Worm (Caenorhabditis elegans) whole organism, midembryonic: ENCODE measurements around the gene F37C12.14.

Experiments used
- T22C8.4 ChIP-seq: fragments of 200-800 bp; sonication (Bioruptor generic); IDR thresholded peaks from 2 replicates; pipeline ENCODE4 v1.3.6; 2022; ENCODE audit warnings: missing genetic modification characterization, missing compliant biosample characterization
- cog-1 ChIP-seq: sonication (generic microtip); optimal IDR thresholded peaks from 2 replicates; lab custom pipeline; 2016; ENCODE audit warnings: missing genetic modification characterization, missing compliant biosample characterization
- flt-1 ChIP-seq: fragments of 200-800 bp; sonication (Bioruptor generic); IDR thresholded peaks from 2 replicates; pipeline ENCODE4 v1.3.6; 2022; ENCODE audit warnings: missing genetic modification characterization, missing compliant biosample characterization
- klf-2 ChIP-seq: fragments of 200-800 bp; sonication (Bioruptor generic); conservative IDR thresholded peaks from 2 replicates; pipeline ENCODE4 v1.3.6; 2022; ENCODE audit warnings: missing genetic modification reagents, missing genetic modification characterization, missing compliant biosample characterization
- med-1 ChIP-seq: sonication (generic microtip); optimal IDR thresholded peaks from 2 replicates; lab custom pipeline; 2017; ENCODE audit warnings: missing genetic modification characterization, mild to moderate bottlenecking, missing compliant biosample characterization, antibody characterized with exemption, missing genetic modification reagents; ENCODE audit not compliant: insufficient read depth
- ref-1 ChIP-seq: fragments of 200-800 bp; sonication (Bioruptor generic); conservative IDR thresholded peaks from 2 replicates; pipeline ENCODE4 v1.3.6; 2022; ENCODE audit warnings: missing genetic modification reagents, missing genetic modification characterization, missing compliant biosample characterization
- tab-1 ChIP-seq: fragments of 200-800 bp; sonication (Bioruptor generic); IDR thresholded peaks from 2 replicates; pipeline ENCODE4 v1.3.6; 2022; ENCODE audit warnings: missing genetic modification characterization, missing compliant biosample characterization
- ztf-23 ChIP-seq: fragments of 200-800 bp; sonication (Bioruptor generic); IDR thresholded peaks from 2 replicates; pipeline ENCODE4 v1.3.6; 2022; ENCODE audit warnings: missing genetic modification reagents, missing genetic modification characterization, missing compliant biosample characterization
- ztf-29 ChIP-seq: fragments of 200-800 bp; sonication (Bioruptor generic); IDR thresholded peaks from 2 replicates; pipeline ENCODE4 v1.3.6; 2022; ENCODE audit warnings: missing genetic modification reagents, missing genetic modification characterization, missing compliant biosample characterization

Gene F37C12.14

ce11 chrIII:7215532-7215931 is 30.2 kb upstream of the F37C12.14 start:
- no peak for TF ChIP-seq klf-2 (GFP tag; lab: Robert Waterston, UW)
- TF ChIP-seq ref-1 (GFP tag; lab: Robert Waterston, UW), result no peak
- no peak for TF ChIP-seq flt-1 (GFP tag; lab: Robert Waterston, UW)
- no peak for TF ChIP-seq T22C8.4 (GFP tag; lab: Robert Waterston, UW)
- no peak for TF ChIP-seq cog-1 (tag; lab: Kevin White, UChicago)
- no peak for TF ChIP-seq ztf-29
- TF ChIP-seq ztf-23 (GFP tag; lab: Robert Waterston, UW), result no peak
- no peak for TF ChIP-seq med-1 (GFP tag; lab: Kevin White, UChicago)
- no peak for TF ChIP-seq tab-1 (GFP tag; lab: Robert Waterston, UW)

- TF ChIP-seq klf-2 (GFP tag; lab: Robert Waterston, UW) (no peak), tab-1 (GFP tag; lab: Robert Waterston, UW) (no peak), med-1 (GFP tag; lab: Kevin White, UChicago) (no peak), ztf-23 (GFP tag; lab: Robert Waterston, UW) (no peak), ref-1 (GFP tag; lab: Robert Waterston, UW) (no peak), ztf-29 (no peak), cog-1 (tag; lab: Kevin White, UChicago) (no peak), flt-1 (GFP tag; lab: Robert Waterston, UW) (no peak), T22C8.4 (GFP tag; lab: Robert Waterston, UW) (no peak)
Observed at ce11 chrIII:7212028-7212427, 26.7 kb upstream of the F37C12.14 start.

DNA sequence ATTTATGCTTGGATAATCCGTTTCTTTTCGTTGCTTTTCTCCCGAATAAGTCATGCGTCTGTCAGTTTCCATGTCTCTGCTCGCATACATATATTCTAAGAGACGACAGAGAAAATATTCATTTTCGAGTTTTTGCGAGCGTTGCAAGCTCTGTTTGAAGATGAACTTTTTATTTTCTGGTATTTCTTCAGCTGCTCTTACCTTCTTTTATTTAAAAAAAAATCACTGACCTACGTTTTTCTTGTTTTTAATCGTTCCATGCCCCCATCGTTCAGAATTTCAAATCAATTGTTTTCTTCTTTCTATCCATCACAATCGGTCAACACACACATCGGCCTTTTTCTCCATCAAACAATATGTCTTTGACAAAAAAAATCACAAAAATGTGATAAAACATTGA is 25.1 kb upstream of the F37C12.14 start:
- TF ChIP-seq ztf-29 (no peak), med-1 (GFP tag; lab: Kevin White, UChicago) (no peak), T22C8.4 (GFP tag; lab: Robert Waterston, UW) (no peak)

- TF ChIP-seq ref-1 (GFP tag; lab: Robert Waterston, UW), result no peak
- TF ChIP-seq klf-2 (GFP tag; lab: Robert Waterston, UW), result no peak
- no peak for TF ChIP-seq flt-1 (GFP tag; lab: Robert Waterston, UW)
- no peak for TF ChIP-seq cog-1 (tag; lab: Kevin White, UChicago)
- TF ChIP-seq tab-1 (GFP tag; lab: Robert Waterston, UW), result no peak
- no peak for TF ChIP-seq ztf-29
- no peak for TF ChIP-seq ztf-23 (GFP tag; lab: Robert Waterston, UW)
- no peak for TF ChIP-seq T22C8.4 (GFP tag; lab: Robert Waterston, UW)
- TF ChIP-seq med-1 (GFP tag; lab: Kevin White, UChicago), result no peak
Observed at ce11 chrIII:7209721-7210120, 24.3 kb upstream of the F37C12.14 start, which contains the start of gene R151.2. Gene R151.2, plus strand, starts transcription at chrIII:7209967.

DNA sequence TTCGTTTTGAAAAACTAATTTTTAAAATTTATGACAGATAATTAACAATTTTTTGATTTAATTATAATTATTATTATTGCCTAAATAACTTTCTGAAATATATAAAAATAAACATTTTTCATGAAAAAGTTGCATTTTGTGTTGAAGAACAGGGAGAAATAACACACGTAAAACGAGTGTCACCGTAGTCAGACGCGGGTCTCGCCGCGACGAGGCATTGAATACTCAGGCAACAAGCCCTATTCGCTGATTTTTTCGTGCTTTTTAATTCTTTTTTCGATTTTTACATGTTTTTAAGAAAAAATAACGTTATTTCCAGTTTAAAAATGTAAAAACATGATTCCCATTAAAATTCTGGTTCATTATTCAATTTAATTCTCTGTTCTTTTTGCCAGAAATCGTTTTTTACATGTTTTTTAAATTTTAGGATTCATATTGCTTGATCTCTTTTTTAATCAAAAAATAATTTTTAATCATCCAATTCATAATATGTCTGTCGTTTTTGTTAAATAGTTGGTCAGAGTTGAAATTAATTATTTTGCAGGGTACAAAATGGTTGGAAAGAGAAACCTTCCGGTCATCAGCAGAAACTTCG is 22.6 kb upstream of the F37C12.14 start, which contains the start of gene rpl-6:
Gene rpl-6, plus strand, starts transcription at position 545 of the 595 bp plus-strand sequence.
- TF ChIP-seq T22C8.4 (GFP tag; lab: Robert Waterston, UW) (no peak), med-1 (GFP tag; lab: Kevin White, UChicago) (no peak), flt-1 (GFP tag; lab: Robert Waterston, UW) (0 out of 2 replicates have a peak, but pooled peaks have one; percentile 13), ztf-29 (peak; percentile 61; the same call in 1 of the 2 replicates), cog-1 (tag; lab: Kevin White, UChicago) (peak; percentile 66), ztf-23 (GFP tag; lab: Robert Waterston, UW) (0 out of 2 replicates have a peak, but pooled peaks have one; percentile 28), ref-1 (GFP tag; lab: Robert Waterston, UW) (no peak), tab-1 (GFP tag; lab: Robert Waterston, UW) (no peak), klf-2 (GFP tag; lab: Robert Waterston, UW) (no peak)

ce11 chrIII:7203130-7203775 is 17.9 kb upstream of the F37C12.14 start:
- TF ChIP-seq cog-1 (tag; lab: Kevin White, UChicago) (no peak), med-1 (GFP tag; lab: Kevin White, UChicago) (no peak), klf-2 (GFP tag; lab: Robert Waterston, UW) (no peak), ztf-29 (no peak), tab-1 (GFP tag; lab: Robert Waterston, UW) (no peak), ref-1 (GFP tag; lab: Robert Waterston, UW) (no peak), T22C8.4 (GFP tag; lab: Robert Waterston, UW) (no peak), ztf-23 (GFP tag; lab: Robert Waterston, UW) (no peak), flt-1 (GFP tag; lab: Robert Waterston, UW) (no peak)

- TF ChIP-seq klf-2 (GFP tag; lab: Robert Waterston, UW) (no peak), ztf-29 (peak; percentile 31; the same call in 1 of the 2 replicates)
Observed at ce11 chrIII:7201378-7202256, 16.2 kb upstream of the F37C12.14 start, which contains the start of gene dpy-31. Gene dpy-31, plus strand, starts transcription at chrIII:7202206.

DNA sequence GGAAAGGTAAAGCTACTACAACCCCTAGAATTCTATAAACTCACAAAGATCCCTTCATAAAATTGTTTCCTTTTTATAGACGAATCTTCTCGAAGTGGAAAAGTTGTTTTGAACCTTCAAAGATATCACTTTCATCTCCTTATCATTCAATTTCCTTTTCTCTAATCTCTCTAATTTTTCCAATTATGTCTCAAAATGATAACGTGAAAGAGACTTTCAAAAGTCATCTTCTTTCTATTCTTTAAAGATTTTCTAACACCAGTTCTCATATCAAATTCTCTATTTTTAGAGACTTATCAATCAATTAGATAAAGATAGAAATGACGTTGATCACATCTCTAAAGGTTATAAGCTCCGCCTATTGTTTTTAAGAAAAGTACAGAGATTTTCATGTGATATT is 14.1 kb upstream of the F37C12.14 start:
- no peak for TF ChIP-seq T22C8.4 (GFP tag; lab: Robert Waterston, UW)
- no peak for TF ChIP-seq tab-1 (GFP tag; lab: Robert Waterston, UW)
- TF ChIP-seq cog-1 (tag; lab: Kevin White, UChicago), result no peak
- no peak for TF ChIP-seq ztf-29
- TF ChIP-seq ztf-23 (GFP tag; lab: Robert Waterston, UW), result no peak
- no peak for TF ChIP-seq med-1 (GFP tag; lab: Kevin White, UChicago)
- no peak for TF ChIP-seq flt-1 (GFP tag; lab: Robert Waterston, UW)
